Worm (Caenorhabditis elegans): ENCODE data around the gene ZK262.9.

Gene ZK262.9

ce11 chrV:18438081-18438480 lies 1.5 kb upstream of the ZK262.9 start, which contains the start of gene ZK262.8:
Gene ZK262.8 (plus strand): TSS chrV:18438381.
- TF ChIP-seq unc-62 (GFP tag; optimal IDR thresholded peaks at IDR 0.05), result no peak

- no peak for TF ChIP-seq unc-62 (GFP tag; optimal IDR thresholded peaks at IDR 0.05)
These were observed 4.5 kb downstream of the ZK262.9 start, which contains the start of gene ZK228.1 for ce11 chrV:18444118-18444517. Gene ZK228.1 (plus strand): TSS chrV:18444418.

ce11 chrV:18456574-18456973 lies 17.0 kb downstream of the ZK262.9 start, which contains the start of gene ZK228.10:
Gene ZK228.10 (plus strand): TSS chrV:18456874.
- TF ChIP-seq unc-62 (GFP tag; optimal IDR thresholded peaks at IDR 0.05), result no peak

ce11 chrV:18461200-18461728 lies 21.7 kb downstream of the ZK262.9 start, which contains the start of gene ZK228.3:
Gene ZK228.3 (minus strand): TSS chrV:18461250.
- TF ChIP-seq unc-62 (GFP tag; optimal IDR thresholded peaks at IDR 0.05), result no peak

- TF ChIP-seq unc-62 (GFP tag; optimal IDR thresholded peaks at IDR 0.05), result no peak
These were observed 22.8 kb downstream of the ZK262.9 start, which contains the start of gene ZK228.4 for ce11 chrV:18462365-18462837. Gene ZK228.4 (plus strand): TSS chrV:18462787.

- TF ChIP-seq unc-62 (GFP tag; optimal IDR thresholded peaks at IDR 0.05), result no peak
These were observed 28.5 kb downstream of the ZK262.9 start, which contains the start of gene ZK228.13 for ce11 chrV:18468097-18468496. Gene ZK228.13 (minus strand): TSS chrV:18468197.

- TF ChIP-seq unc-62 (GFP tag; optimal IDR thresholded peaks at IDR 0.05), result no peak
These were observed 33.8 kb downstream of the ZK262.9 start, which contains the start of gene srh-182 for ce11 chrV:18473415-18473814. Gene srh-182 (minus strand): TSS chrV:18473515.

ce11 chrV:18474223-18474622 lies 34.7 kb downstream of the ZK262.9 start, which contains the start of gene srh-181:
Gene srh-181 (plus strand): TSS chrV:18474523.
- no peak for TF ChIP-seq unc-62 (GFP tag; optimal IDR thresholded peaks at IDR 0.05)

- no peak for TF ChIP-seq unc-62 (GFP tag; optimal IDR thresholded peaks at IDR 0.05)
These were observed 36.5 kb downstream of the ZK262.9 start, which contains the start of gene srh-179 for ce11 chrV:18476090-18476489. Gene srh-179 (plus strand): TSS chrV:18476390.

ce11 chrV:18480231-18480630 lies 40.7 kb downstream of the ZK262.9 start, which contains the start of gene srh-178:
Gene srh-178 (minus strand): TSS chrV:18480331.
- TF ChIP-seq unc-62 (GFP tag; optimal IDR thresholded peaks at IDR 0.05), result no peak

- no peak for TF ChIP-seq unc-62 (GFP tag; optimal IDR thresholded peaks at IDR 0.05)
These were observed 47.6 kb downstream of the ZK262.9 start, which contains the start of gene Y51A2D.18 for ce11 chrV:18487158-18487557. Gene Y51A2D.18 (minus strand): TSS chrV:18487258.

ce11 chrV:18490284-18490832 lies 50.8 kb downstream of the ZK262.9 start:
- no peak for TF ChIP-seq unc-62 (GFP tag; optimal IDR thresholded peaks at IDR 0.05)

Data from whole organism, dauer.